Fruit fly (Drosophila melanogaster) Kc167 (cell line): ENCODE measurements around the gene brun.

Experiments used
- Myc ChIP-seq: fragments of >200 bp; optimal IDR thresholded peaks from 2 replicates; lab custom pipeline; 2017; ENCODE audit warnings: missing external identifiers
- insv ChIP-seq: fragments of >200 bp; optimal IDR thresholded peaks from 3 replicates; lab custom pipeline; 2018; ENCODE audit warnings: missing external identifiers

- no peak for TF ChIP-seq Myc (lab: Kevin White, UChicago)
- no peak for TF ChIP-seq insv
These were observed 17.6 kb downstream of the brun start for dm6 chr2L:20638413-20638812.
